Fruit fly (Drosophila melanogaster): Measurements from ENCODE around the gene CG32277.

CG32277 gene

DNA sequence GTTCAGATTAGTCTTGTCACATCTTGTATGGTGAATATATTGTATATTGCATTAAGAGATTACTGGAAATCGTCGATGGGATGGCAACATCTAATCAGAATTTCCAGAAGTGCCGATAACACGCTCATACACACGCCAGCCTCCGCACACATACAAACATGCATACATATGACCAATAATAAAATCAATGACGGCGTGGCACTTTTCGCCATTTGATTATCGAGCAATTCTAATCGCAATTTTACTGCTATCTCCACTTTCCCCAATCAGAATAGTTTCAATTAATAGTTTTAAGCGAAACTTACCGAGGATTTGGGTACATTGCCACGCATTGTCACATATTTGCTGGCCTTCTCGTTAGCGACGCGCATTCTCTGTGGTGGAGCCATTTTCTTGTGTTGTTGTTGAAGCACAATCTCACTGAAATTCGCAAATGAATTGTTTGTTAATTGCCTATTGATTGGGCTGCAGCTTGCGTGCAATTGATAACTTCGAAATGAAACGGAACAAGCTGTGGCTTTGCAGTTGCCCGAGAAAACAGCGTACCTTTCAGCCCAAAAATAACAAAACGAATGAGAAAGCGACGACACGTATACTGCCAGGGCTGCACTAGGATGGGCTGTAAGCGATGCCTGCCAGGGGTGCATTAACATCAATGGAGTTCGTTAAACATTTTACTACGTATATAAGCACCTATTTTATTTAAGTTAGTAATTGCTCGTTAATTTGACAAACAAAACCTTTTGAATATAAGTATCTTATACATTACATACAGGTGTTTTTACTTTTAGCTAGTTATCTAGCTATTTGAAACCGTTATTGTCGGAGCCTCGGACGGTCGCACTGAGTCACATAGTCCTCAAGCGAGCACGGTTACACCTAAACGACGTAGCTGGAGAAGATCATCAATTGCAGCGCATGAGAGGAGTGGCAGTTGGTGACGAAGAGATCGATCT lies 6.5 kb downstream of the CG32277 start, which contains the start of the genes CG32276 and gry (continued):
- TF ChIP-seq stc (GFP tag; IDR thresholded peaks at IDR 0.05) (peak; percentile 62), nerfin-1 (tag; optimal IDR thresholded peaks at IDR 0.05) (peak; percentile 53), Dip2 (GFP tag; IDR thresholded peaks at IDR 0.05) (no peak), Awh (GFP tag; IDR thresholded peaks at IDR 0.05) (no peak), crc (GFP tag; optimal IDR thresholded peaks at IDR 0.05) (peak; percentile 48)

dm6 chr3L:3197464-3197863 lies 7.8 kb downstream of the CG32277 start, which contains the start of gene CG14966:
CG14966 (minus strand) TSS chr3L:3197631.
- TF ChIP-seq sob (GFP tag; IDR thresholded peaks at IDR 0.05) (0 out of 2 replicates have a peak, but pooled peaks have one; percentile 38), en (GFP tag; optimal IDR thresholded peaks at IDR 0.05) (no peak), D (optimal IDR thresholded peaks at IDR 0.05) (no peak), D (GFP tag; optimal IDR thresholded peaks at IDR 0.05) (no peak), so (GFP tag; IDR thresholded peaks at IDR 0.05) (no peak), crc (GFP tag; optimal IDR thresholded peaks at IDR 0.05) (no peak), Ravus (GFP tag; IDR thresholded peaks at IDR 0.05) (no peak), CG13424 (tag; optimal IDR thresholded peaks at IDR 0.05) (peak; percentile 31), CG3163 (GFP tag; optimal IDR thresholded peaks at IDR 0.05) (no peak), Bdp1 (GFP tag; optimal IDR thresholded peaks at IDR 0.05) (no peak), prd (optimal IDR thresholded peaks at IDR 0.05) (no peak), prd (GFP tag; IDR thresholded peaks at IDR 0.05) (0 out of 3 replicates have a peak, but pooled peaks have one; percentile 8), tap (tag; optimal IDR thresholded peaks at IDR 0.05) (no peak), hb (GFP tag; IDR thresholded peaks at IDR 0.05; ENCODE audit: partially characterized antibody) (peak; percentile 78; the same call in 2 of the 3 replicates), ab (GFP tag; optimal IDR thresholded peaks at IDR 0.05) (no peak), cwo (GFP tag; optimal IDR thresholded peaks at IDR 0.05) (no peak), insv (GFP tag; optimal IDR thresholded peaks at IDR 0.05) (no peak), fu2 (GFP tag; optimal IDR thresholded peaks at IDR 0.05) (peak; percentile 33), nau (GFP tag; optimal IDR thresholded peaks at IDR 0.05) (no peak), CG18262 (tag; optimal IDR thresholded peaks at IDR 0.05) (peak; percentile 7), CG7271 (tag; optimal IDR thresholded peaks at IDR 0.05) (no peak), CG30431 (GFP tag; optimal IDR thresholded peaks at IDR 0.05) (no peak), CTCF (GFP tag; optimal IDR thresholded peaks at IDR 0.05) (peak; percentile 72), Sry-β (GFP tag; optimal IDR thresholded peaks at IDR 0.05) (no peak), Hand (GFP tag; optimal IDR thresholded peaks at IDR 0.05) (no peak), CG12391 (tag; optimal IDR thresholded peaks at IDR 0.05) (peak; percentile 33), NC2β (GFP tag; optimal IDR thresholded peaks at IDR 0.05) (peak; percentile 11), CG8281 (tag; optimal IDR thresholded peaks at IDR 0.05) (no peak), CG15601 (tag; optimal IDR thresholded peaks at IDR 0.05) (no peak), Usf (GFP tag; optimal IDR thresholded peaks at IDR 0.05) (no peak), Xrp1 (GFP tag; IDR thresholded peaks at IDR 0.05) (no peak), zfh1 (GFP tag; IDR thresholded peaks at IDR 0.05) (no peak), unc-4 (GFP tag; IDR thresholded peaks at IDR 0.05; ENCODE audit: partially characterized antibody) (peak; percentile 91), CG43689 (GFP tag; IDR thresholded peaks at IDR 0.05) (no peak), caup (GFP tag; optimal IDR thresholded peaks at IDR 0.05; ENCODE audit: severe bottlenecking) (no peak), CG17568 (GFP tag; optimal IDR thresholded peaks at IDR 0.05) (no peak), CG7556 (GFP tag; optimal IDR thresholded peaks at IDR 0.05) (no peak), CG15514 (GFP tag; optimal IDR thresholded peaks at IDR 0.05) (peak; percentile 83), CG17829 (tag; optimal IDR thresholded peaks at IDR 0.05) (peak; percentile 66), CG11085 (GFP tag; IDR thresholded peaks at IDR 0.05) (no peak), CG6689 (GFP tag; IDR thresholded peaks at IDR 0.05) (no peak), chm (GFP tag; IDR thresholded peaks at IDR 0.05) (peak; percentile 30; the same call in 1 of the 2 replicates), Mad (GFP tag; optimal IDR thresholded peaks at IDR 0.05) (peak; percentile 47), hth (optimal IDR thresholded peaks at IDR 0.05) (no peak)

Measured in whole organism, embryonic.